Fruit fly (Drosophila melanogaster) whole organism, embryonic: Measurements from ENCODE around the gene TrpRS.
A peak's percentile ranks its signal among the peaks of the same experiment; 100 is the strongest.

Experiments used
- Atf-2 ChIP-seq: fragments of 200-800 bp; sonication (Bioruptor generic); optimal IDR thresholded peaks from 2 replicates; lab custom pipeline; 2016; ENCODE audit warnings: missing biosample characterization, missing genetic modification characterization
- BtbVII ChIP-seq: fragments of 200-800 bp; sonication (Bioruptor generic); optimal IDR thresholded peaks from 3 replicates; lab custom pipeline; 2017; ENCODE audit warnings: missing biosample characterization, mild to moderate bottlenecking, missing genetic modification characterization
- CG10274 ChIP-seq: fragments of 200-800 bp; sonication (Bioruptor generic); optimal IDR thresholded peaks from 3 replicates; lab custom pipeline; 2017; ENCODE audit warnings: missing biosample characterization, mild to moderate bottlenecking, missing genetic modification characterization
- CG10959 ChIP-seq: fragments of 200-800 bp; sonication (Bioruptor generic); IDR thresholded peaks from 2 replicates; pipeline ENCODE4 v1.3.6; 2022; ENCODE audit warnings: missing biosample characterization, missing genetic modification characterization
- CG10979 ChIP-seq: fragments of 200-800 bp; sonication (Bioruptor generic); optimal IDR thresholded peaks from 2 replicates; lab custom pipeline; 2018; ENCODE audit warnings: missing biosample characterization, mild to moderate bottlenecking, missing genetic modification characterization, moderate library complexity
- CG12155 ChIP-seq: fragments of 200-800 bp; sonication (Bioruptor generic); optimal IDR thresholded peaks from 3 replicates; lab custom pipeline; 2016; ENCODE audit warnings: missing biosample characterization, missing genetic modification characterization
- CG12219 ChIP-seq: fragments of 200-800 bp; sonication (Bioruptor generic); optimal IDR thresholded peaks from 3 replicates; lab custom pipeline; 2018; ENCODE audit warnings: missing biosample characterization, mild to moderate bottlenecking, missing genetic modification characterization
- CG12299 ChIP-seq: fragments of 200-800 bp; sonication (Bioruptor generic); optimal IDR thresholded peaks from 2 replicates; lab custom pipeline; 2018; ENCODE audit warnings: missing biosample characterization, mild to moderate bottlenecking, missing genetic modification characterization
- CG12391 ChIP-seq: fragments of 200-800 bp; sonication (Bioruptor generic); optimal IDR thresholded peaks from 3 replicates; lab custom pipeline; 2018; ENCODE audit warnings: missing biosample characterization, mild to moderate bottlenecking, missing genetic modification characterization, moderate library complexity
- CG1529 ChIP-seq: fragments of 200-800 bp; sonication (Bioruptor generic); optimal IDR thresholded peaks from 3 replicates; lab custom pipeline; 2018; ENCODE audit warnings: missing biosample characterization, missing genetic modification characterization
- CG15696 ChIP-seq: fragments of 200-800 bp; sonication (Bioruptor generic); optimal IDR thresholded peaks from 2 replicates; lab custom pipeline; 2019; ENCODE audit warnings: missing biosample characterization, mild to moderate bottlenecking, missing genetic modification characterization, moderate library complexity
- CG17361 ChIP-seq: fragments of 200-800 bp; sonication (Bioruptor generic); IDR thresholded peaks from 3 replicates; pipeline ENCODE4 v1.3.6; 2022; ENCODE audit warnings: missing biosample characterization, missing genetic modification characterization
- CG31441 ChIP-seq: fragments of 200-800 bp; sonication (Bioruptor generic); IDR thresholded peaks from 2 replicates; pipeline ENCODE4 v1.3.6; 2022; ENCODE audit warnings: missing biosample characterization, missing genetic modification characterization
- CG3281 ChIP-seq: fragments of 200-800 bp; sonication (Bioruptor generic); optimal IDR thresholded peaks from 3 replicates; lab custom pipeline; 2017; ENCODE audit warnings: missing biosample characterization, mild to moderate bottlenecking, missing genetic modification characterization
- CG4854 ChIP-seq: fragments of 200-800 bp; sonication (Bioruptor generic); optimal IDR thresholded peaks from 2 replicates; lab custom pipeline; 2016; ENCODE audit warnings: missing biosample characterization, missing genetic modification characterization, inconsistent platforms
- CG6813 ChIP-seq: fragments of 200-800 bp; sonication (Bioruptor generic); optimal IDR thresholded peaks from 2 replicates; lab custom pipeline; 2017; ENCODE audit warnings: missing biosample characterization, missing genetic modification characterization, mild to moderate bottlenecking, moderate library complexity, missing genetic modification reagents
- CG7839 ChIP-seq: fragments of 200-800 bp; sonication (Bioruptor generic); optimal IDR thresholded peaks from 3 replicates; lab custom pipeline; 2018; ENCODE audit warnings: missing biosample characterization, mild to moderate bottlenecking, missing genetic modification characterization, moderate library complexity
- CG9817 ChIP-seq: fragments of 200-800 bp; sonication (Bioruptor generic); optimal IDR thresholded peaks from 2 replicates; lab custom pipeline; 2018; ENCODE audit warnings: missing biosample characterization, mild to moderate bottlenecking, missing genetic modification characterization, moderate library complexity
- CTCF ChIP-seq: fragments of 200-800 bp; sonication (Bioruptor generic); optimal IDR thresholded peaks from 2 replicates; lab custom pipeline; 2017; ENCODE audit warnings: missing biosample characterization, mild to moderate bottlenecking, missing genetic modification characterization, moderate library complexity
- D19A ChIP-seq: fragments of 200-800 bp; optimal IDR thresholded peaks from 3 replicates; lab custom pipeline; 2019; ENCODE audit warnings: missing biosample characterization, mild to moderate bottlenecking, missing genetic modification characterization, moderate library complexity
- Dek ChIP-seq: fragments of 200-800 bp; sonication (Bioruptor generic); optimal IDR thresholded peaks from 3 replicates; lab custom pipeline; 2019; ENCODE audit warnings: missing biosample characterization, mild to moderate bottlenecking, missing genetic modification characterization, moderate library complexity
- Gsc ChIP-seq: fragments of 200-800 bp; sonication (Bioruptor generic); IDR thresholded peaks from 2 replicates; pipeline ENCODE4 v1.3.6; 2022; ENCODE audit warnings: missing biosample characterization, missing genetic modification characterization
- Hey ChIP-seq: fragments of 200-800 bp; sonication (Bioruptor generic); optimal IDR thresholded peaks from 3 replicates; lab custom pipeline; 2018; ENCODE audit warnings: missing biosample characterization, mild to moderate bottlenecking, missing genetic modification characterization
- HmgD ChIP-seq: fragments of 200-800 bp; sonication (Bioruptor generic); optimal IDR thresholded peaks from 3 replicates; lab custom pipeline; 2016; ENCODE audit warnings: missing biosample characterization, missing genetic modification characterization
- Hsf ChIP-seq: fragments of 200-800 bp; sonication (Bioruptor generic); optimal IDR thresholded peaks from 3 replicates; lab custom pipeline; 2016; ENCODE audit warnings: missing biosample characterization, missing genetic modification characterization
- Lim3 ChIP-seq: fragments of 200-800 bp; sonication (Bioruptor generic); IDR thresholded peaks from 2 replicates; pipeline ENCODE4 v1.3.6; 2022; ENCODE audit warnings: missing biosample characterization, missing genetic modification characterization
- Med ChIP-seq: fragments of 200-800 bp; sonication (Bioruptor generic); peaks from one replicate; lab custom pipeline; 2016; ENCODE audit warnings: missing biosample characterization, missing genetic modification characterization, mild to moderate bottlenecking, inconsistent platforms, moderate library complexity
- Nf-YC ChIP-seq: fragments of 200-800 bp; optimal IDR thresholded peaks from 3 replicates; lab custom pipeline; 2019; ENCODE audit warnings: missing biosample characterization, mild to moderate bottlenecking, missing genetic modification characterization, moderate library complexity
- Rx ChIP-seq: fragments of 200-800 bp; sonication (Bioruptor generic); IDR thresholded peaks from 2 replicates; pipeline ENCODE4 v1.3.6; 2022; ENCODE audit warnings: missing biosample characterization, missing genetic modification characterization
- Scr ChIP-seq: fragments of 200-800 bp; sonication (Bioruptor generic); IDR thresholded peaks from 2 replicates; pipeline ENCODE4 v1.3.6; 2022; ENCODE audit warnings: missing biosample characterization, missing genetic modification characterization; ENCODE audit not compliant: partially characterized antibody
- Sin3A ChIP-seq: fragments of >200 bp; optimal IDR thresholded peaks from 2 replicates; lab custom pipeline; 2018
- Taf1 ChIP-seq: fragments of 200-800 bp; sonication (Bioruptor generic); IDR thresholded peaks from 2 replicates; pipeline ENCODE4 v1.3.6; 2022; ENCODE audit warnings: missing biosample characterization, missing genetic modification characterization
- Xbp1 ChIP-seq: fragments of 200-800 bp; sonication (Bioruptor generic); optimal IDR thresholded peaks from 3 replicates; lab custom pipeline; 2016; ENCODE audit warnings: missing biosample characterization, mild to moderate bottlenecking, missing genetic modification characterization
- ato ChIP-seq: fragments of 200-800 bp; sonication (Bioruptor generic); IDR thresholded peaks from 2 replicates; pipeline ENCODE4 v1.3.6; 2022; ENCODE audit warnings: missing biosample characterization, missing genetic modification characterization; ENCODE audit not compliant: partially characterized antibody
- danr ChIP-seq: fragments of 200-800 bp; sonication (Bioruptor generic); IDR thresholded peaks from 2 replicates; pipeline ENCODE4 v1.3.6; 2022; ENCODE audit warnings: missing biosample characterization, missing genetic modification characterization
- eyg ChIP-seq: fragments of 200-800 bp; sonication (Bioruptor generic); optimal IDR thresholded peaks from 3 replicates; lab custom pipeline; 2016; ENCODE audit warnings: missing biosample characterization, missing genetic modification characterization
- fd3F ChIP-seq: fragments of 200-800 bp; sonication (Bioruptor generic); optimal IDR thresholded peaks from 2 replicates; lab custom pipeline; 2018; ENCODE audit warnings: missing biosample characterization, mild to moderate bottlenecking, missing genetic modification characterization, moderate library complexity
- gem ChIP-seq: fragments of 200-800 bp; sonication (Bioruptor generic); optimal IDR thresholded peaks from 2 replicates; lab custom pipeline; 2019; ENCODE audit warnings: missing biosample characterization, mild to moderate bottlenecking, missing genetic modification characterization, moderate library complexity
- grau ChIP-seq: fragments of 200-800 bp; optimal IDR thresholded peaks from 3 replicates; lab custom pipeline; 2019; ENCODE audit warnings: missing biosample characterization, mild to moderate bottlenecking, missing genetic modification characterization, moderate library complexity
- oc ChIP-seq: fragments of 200-800 bp; sonication (Bioruptor generic); optimal IDR thresholded peaks from 2 replicates; lab custom pipeline; 2018; ENCODE audit warnings: missing biosample characterization, mild to moderate bottlenecking, missing genetic modification characterization, moderate library complexity
- pan ChIP-seq, 4 experiments: fragments of >200 bp in 3 of 4; fragments of 200-800 bp in 1 of 4; sonication (Bioruptor generic) in 1 of 4; optimal IDR thresholded peaks in 3 of 4; IDR thresholded peaks in 1 of 4; 2 replicates each; pipeline versions ENCODE4 v1.3.6 to Lab custom; 2017 to 2022; ENCODE audit warnings: missing biosample characterization in 2 of 4, missing genetic modification characterization in 2 of 4, mixed read lengths in 1 of 4
- psq ChIP-seq: fragments of 200-800 bp; sonication (Bioruptor generic); optimal IDR thresholded peaks from 2 replicates; lab custom pipeline; 2017; ENCODE audit warnings: missing biosample characterization, missing genetic modification characterization
- ranshi ChIP-seq: fragments of 200-800 bp; sonication (Bioruptor generic); IDR thresholded peaks from 2 replicates; pipeline ENCODE4 v1.3.6; 2022; ENCODE audit warnings: missing biosample characterization, missing genetic modification characterization
- slbo ChIP-seq: fragments of 200-800 bp; sonication (Bioruptor generic); IDR thresholded peaks from 2 replicates; pipeline ENCODE4 v1.3.6; 2022; ENCODE audit warnings: missing biosample characterization, missing genetic modification characterization
- ssp ChIP-seq: fragments of 200-800 bp; sonication (Bioruptor generic); IDR thresholded peaks from 2 replicates; pipeline ENCODE4 v1.3.6; 2022; ENCODE audit warnings: missing biosample characterization, missing genetic modification characterization
- tgo ChIP-seq: fragments of 200-800 bp; sonication (Bioruptor generic); IDR thresholded peaks from 3 replicates; pipeline ENCODE4 v1.3.6; 2022; ENCODE audit warnings: missing biosample characterization, missing genetic modification characterization
- trem ChIP-seq: fragments of 200-800 bp; optimal IDR thresholded peaks from 3 replicates; lab custom pipeline; 2019; ENCODE audit warnings: missing biosample characterization, mild to moderate bottlenecking, missing genetic modification characterization, moderate library complexity
- trh ChIP-seq: fragments of 200-800 bp; sonication (Bioruptor generic); optimal IDR thresholded peaks from 2 replicates; lab custom pipeline; 2016; ENCODE audit warnings: missing biosample characterization, missing genetic modification characterization
- wdn ChIP-seq: fragments of 200-800 bp; sonication (Bioruptor generic); IDR thresholded peaks from 2 replicates; pipeline ENCODE4 v1.3.6; 2022; ENCODE audit warnings: missing biosample characterization, missing genetic modification characterization

Gene TrpRS

dm6 chr3R:9220064-9220864, 46.4 kb downstream of the TrpRS start (continued):
- TF ChIP-seq Med (GFP tag; lab: Kevin White, UChicago) (peak; percentile 89), Xbp1 (peak; percentile 41), psq (GFP tag; lab: Kevin White, UChicago) (peak; percentile 100), pan (optimal IDR thresholded peaks at IDR 0.05; lab: Kevin White, UChicago) (no peak), pan (GFP tag; optimal IDR thresholded peaks at IDR 0.05 in 1 of 2, IDR thresholded peaks at IDR 0.05 in 1 of 2) (peak in 1 of 2 experiments; percentile 32), Atf-2 (GFP tag; lab: Kevin White, UChicago) (peak; percentile 18), D19A (peak; percentile 63), tgo (peak; percentile 41; the same call in 1 of the 3 replicates), ranshi (GFP tag; lab: Robert Waterston, UW) (peak; percentile 40; the same call in 1 of the 2 replicates), trh (GFP tag; lab: Kevin White, UChicago) (no peak), CG10979 (tag; lab: Kevin White, UChicago) (no peak), Rx (GFP tag; lab: Robert Waterston, UW) (no peak), CG6813 (GFP tag; lab: Kevin White, UChicago) (peak; percentile 21), trem (tag; lab: Kevin White, UChicago) (peak; percentile 4), Gsc (no peak), Nf-YC (tag; lab: Kevin White, UChicago) (peak; percentile 34), CG4854 (GFP tag; lab: Kevin White, UChicago) (no peak), CG12391 (peak; percentile 14), oc (tag; lab: Kevin White, UChicago) (peak; percentile 2), Dek (tag; lab: Kevin White, UChicago) (no peak), CG12299 (peak; percentile 21), CG12155 (GFP tag; lab: Kevin White, UChicago) (peak; percentile 19), BtbVII (GFP tag; lab: Kevin White, UChicago) (no peak), Hey (tag; lab: Kevin White, UChicago) (no peak), Hsf (GFP tag; lab: Kevin White, UChicago) (peak; percentile 48), wdn (GFP tag; lab: Robert Waterston, UW) (peak; percentile 45; the same call in 1 of the 2 replicates), slbo (GFP tag; lab: Robert Waterston, UW) (peak; percentile 70), fd3F (peak; percentile 30), CG3281 (GFP tag; lab: Kevin White, UChicago) (peak; percentile 50), CG10959 (GFP tag; lab: Robert Waterston, UW) (no peak), Scr (GFP tag; lab: Robert Waterston, UW) (peak; percentile 12; the same call in 1 of the 2 replicates), gem (tag; lab: Kevin White, UChicago) (peak; percentile 67), ato (GFP tag; lab: Robert Waterston, UW) (no peak), CTCF (no peak), ssp (GFP tag; lab: Robert Waterston, UW) (no peak), CG9817 (peak; percentile 5), CG17361 (0 out of 3 replicates have a peak, but pooled peaks have one; percentile 30), CG15696 (tag; lab: Kevin White, UChicago) (no peak), grau (peak; percentile 41), danr (GFP tag; lab: Robert Waterston, UW) (0 out of 2 replicates have a peak, but pooled peaks have one; percentile 28), CG1529 (no peak), CG31441 (GFP tag; lab: Robert Waterston, UW) (no peak), Sin3A (lab: Kevin White, UChicago) (no peak), Lim3 (GFP tag; lab: Robert Waterston, UW) (no peak), CG10274 (GFP tag; lab: Kevin White, UChicago) (no peak), CG12219 (GFP tag; lab: Kevin White, UChicago) (no peak), HmgD (peak; percentile 1), Taf1 (GFP tag; lab: Robert Waterston, UW) (no peak), CG7839 (tag; lab: Kevin White, UChicago) (peak; percentile 44), eyg (GFP tag; lab: Kevin White, UChicago) (peak; percentile 66)
